Comparison of ENCODE assay signal across 1 fruit fly cellular context in the genomic region with DNA sequence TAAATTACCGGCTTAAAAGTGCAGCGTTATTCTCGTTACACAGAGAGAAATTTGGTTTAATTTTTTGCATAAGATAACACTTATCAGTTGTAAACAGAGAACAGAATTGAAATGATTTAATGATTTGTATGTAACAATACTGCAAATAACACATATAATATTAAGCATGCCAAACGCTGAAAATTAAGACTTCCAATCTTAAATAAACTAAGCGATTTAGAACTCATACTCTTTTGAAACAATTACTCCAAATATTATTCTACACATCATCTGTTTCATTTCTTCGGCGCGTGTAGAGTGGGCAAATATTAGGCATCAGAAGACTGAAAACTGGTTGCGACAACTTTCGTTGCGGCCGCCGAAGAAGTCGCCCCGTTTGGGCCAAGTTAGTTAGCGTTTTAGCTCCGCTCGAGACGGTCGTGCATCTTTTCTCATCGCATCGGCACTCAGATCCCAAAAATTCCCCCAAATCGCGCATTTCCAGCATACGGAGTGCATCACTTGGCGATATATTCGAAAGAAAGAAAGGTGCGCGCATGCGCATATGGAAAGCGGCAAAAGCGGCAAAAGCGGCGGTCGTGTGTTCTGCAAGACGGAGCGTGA.
A peak's percentile ranks its signal among the peaks of the same experiment; 100 is the strongest.
TF ChIP-seq lines count a peak whose summit lies in the region.

TSS of gene CG1632 (plus strand) at position 387 of the 603 bp plus-strand sequence.

TF ChIP-seq in whole organism, embryonic, 481 proteins besides CTCF, POLR2A, EP300 and RAD21 (continued from another document and continues in another):
- no peak for TF ChIP-seq Nf-YA (GFP tag; IDR thresholded peaks at IDR 0.05; lab: Robert Waterston, UW)
- no peak for TF ChIP-seq Hr3 (GFP tag; optimal IDR thresholded peaks at IDR 0.05; lab: Kevin White, UChicago)
- no peak for TF ChIP-seq CG14667 (GFP tag; IDR thresholded peaks at IDR 0.05; lab: Robert Waterston, UW)
- no peak for TF ChIP-seq Sox102F (GFP tag; optimal IDR thresholded peaks at IDR 0.05; lab: Kevin White, UChicago)
- no peak for TF ChIP-seq CG7928 (GFP tag; optimal IDR thresholded peaks at IDR 0.05; lab: Kevin White, UChicago)
- no peak for TF ChIP-seq fu2 (GFP tag; optimal IDR thresholded peaks at IDR 0.05; lab: Kevin White, UChicago)
- TF ChIP-seq ATbp (GFP tag; optimal IDR thresholded peaks at IDR 0.05; lab: Kevin White, UChicago), result no peak
- peak; percentile 3 for TF ChIP-seq CG15601 (tag; optimal IDR thresholded peaks at IDR 0.05; lab: Kevin White, UChicago)
- no peak for TF ChIP-seq kah (GFP tag; optimal IDR thresholded peaks at IDR 0.05; lab: Kevin White, UChicago)
- TF ChIP-seq Sox100B (GFP tag; optimal IDR thresholded peaks at IDR 0.05; lab: Kevin White, UChicago), result no peak
- no peak for TF ChIP-seq onecut (GFP tag; IDR thresholded peaks at IDR 0.05; lab: Robert Waterston, UW)
- TF ChIP-seq CG15269 (tag; optimal IDR thresholded peaks at IDR 0.05; lab: Kevin White, UChicago), result peak; percentile 21
- TF ChIP-seq tx (GFP tag; optimal IDR thresholded peaks at IDR 0.05; lab: Kevin White, UChicago), result no peak
- TF ChIP-seq HLHmδ (GFP tag; optimal IDR thresholded peaks at IDR 0.05; lab: Kevin White, UChicago), result no peak
- peak; percentile 28 for TF ChIP-seq CG4424 (GFP tag; optimal IDR thresholded peaks at IDR 0.05; lab: Kevin White, UChicago)
- no peak for TF ChIP-seq CG4282 (GFP tag; optimal IDR thresholded peaks at IDR 0.05; lab: Kevin White, UChicago)
- TF ChIP-seq Chrac-16 (GFP tag; optimal IDR thresholded peaks at IDR 0.05; lab: Kevin White, UChicago), result no peak
- no peak for TF ChIP-seq z (GFP tag; IDR thresholded peaks at IDR 0.05; lab: Robert Waterston, UW)
- no peak for TF ChIP-seq CG1792 (GFP tag; optimal IDR thresholded peaks at IDR 0.05; lab: Kevin White, UChicago)
- TF ChIP-seq trh (GFP tag; optimal IDR thresholded peaks at IDR 0.05; lab: Kevin White, UChicago), result no peak
- TF ChIP-seq usp (GFP tag; optimal IDR thresholded peaks at IDR 0.05; lab: Kevin White, UChicago), result no peak
- no peak for TF ChIP-seq eve (GFP tag; optimal IDR thresholded peaks at IDR 0.05; lab: Kevin White, UChicago)
- TF ChIP-seq CG33213 (GFP tag; optimal IDR thresholded peaks at IDR 0.05; lab: Kevin White, UChicago), result no peak
- no peak for TF ChIP-seq CG13123 (GFP tag; optimal IDR thresholded peaks at IDR 0.05; lab: Kevin White, UChicago)
- no peak for TF ChIP-seq Hmr (GFP tag; optimal IDR thresholded peaks at IDR 0.05; lab: Kevin White, UChicago)
- TF ChIP-seq Deaf1 (tag; optimal IDR thresholded peaks at IDR 0.05; lab: Kevin White, UChicago), result peak; percentile 4
- no peak for TF ChIP-seq cato (GFP tag; optimal IDR thresholded peaks at IDR 0.05; lab: Kevin White, UChicago; ENCODE audit: borderline replicate concordance)
- TF ChIP-seq CG30431 (GFP tag; optimal IDR thresholded peaks at IDR 0.05; lab: Kevin White, UChicago), result no peak
- TF ChIP-seq Dref (GFP tag; IDR thresholded peaks at IDR 0.05; lab: Robert Waterston, UW), result no peak
- TF ChIP-seq esg (GFP tag; conservative IDR thresholded peaks at IDR 0.05; lab: Robert Waterston, UW), result no peak
- no peak for TF ChIP-seq slbo (GFP tag; IDR thresholded peaks at IDR 0.05; lab: Robert Waterston, UW)
- TF ChIP-seq CG11504 (tag; optimal IDR thresholded peaks at IDR 0.05; lab: Kevin White, UChicago), result peak; percentile 30
- no peak for TF ChIP-seq CG11696 (GFP tag; IDR thresholded peaks at IDR 0.05; lab: Robert Waterston, UW)
- TF ChIP-seq CG18599 (GFP tag; optimal IDR thresholded peaks at IDR 0.05; lab: Kevin White, UChicago), result no peak
- TF ChIP-seq Max (GFP tag; optimal IDR thresholded peaks at IDR 0.05; lab: Kevin White, UChicago), result no peak
- TF ChIP-seq chif (GFP tag; optimal IDR thresholded peaks at IDR 0.05; lab: Kevin White, UChicago), result peak in 1 of 2 experiments; percentile 7
- TF ChIP-seq oc (tag; optimal IDR thresholded peaks at IDR 0.05; lab: Kevin White, UChicago), result no peak
- peak; percentile 9 for TF ChIP-seq gcm (GFP tag; optimal IDR thresholded peaks at IDR 0.05; lab: Kevin White, UChicago)
- TF ChIP-seq CG10321 (GFP tag; IDR thresholded peaks at IDR 0.05; lab: Robert Waterston, UW), result no peak
- TF ChIP-seq CG18476 (GFP tag; optimal IDR thresholded peaks at IDR 0.05; lab: Kevin White, UChicago), result no peak
- no peak for TF ChIP-seq Hr78 (GFP tag; optimal IDR thresholded peaks at IDR 0.05; lab: Kevin White, UChicago)
- no peak for TF ChIP-seq GATAe (GFP tag; conservative IDR thresholded peaks at IDR 0.05; lab: Robert Waterston, UW)
- no peak for TF ChIP-seq Hand (GFP tag; optimal IDR thresholded peaks at IDR 0.05; lab: Kevin White, UChicago)
- TF ChIP-seq CG15479 (GFP tag; optimal IDR thresholded peaks at IDR 0.05; lab: Kevin White, UChicago), result no peak
- TF ChIP-seq Dbx (GFP tag; IDR thresholded peaks at IDR 0.05; lab: Robert Waterston, UW), result no peak
- TF ChIP-seq Sin3A (optimal IDR thresholded peaks at IDR 0.05; lab: Kevin White, UChicago), result no peak
- TF ChIP-seq CG14965 (GFP tag; optimal IDR thresholded peaks at IDR 0.05; lab: Kevin White, UChicago; ENCODE audit: borderline replicate concordance), result no peak
- TF ChIP-seq CG9215 (GFP tag; IDR thresholded peaks at IDR 0.05; lab: Robert Waterston, UW), result no peak
- TF ChIP-seq CG12299 (tag; optimal IDR thresholded peaks at IDR 0.05; lab: Kevin White, UChicago), result no peak
- no peak for TF ChIP-seq wdn (GFP tag; IDR thresholded peaks at IDR 0.05; lab: Robert Waterston, UW)
- TF ChIP-seq CG17802 (tag; optimal IDR thresholded peaks at IDR 0.05; lab: Kevin White, UChicago), result no peak
- TF ChIP-seq Six4 (GFP tag; optimal IDR thresholded peaks at IDR 0.05; lab: Kevin White, UChicago), result no peak
- TF ChIP-seq Usf (GFP tag; optimal IDR thresholded peaks at IDR 0.05; lab: Kevin White, UChicago), result no peak
- TF ChIP-seq vnd (GFP tag; IDR thresholded peaks at IDR 0.05; lab: Robert Waterston, UW; ENCODE audit: partially characterized antibody), result no peak
- no peak for TF ChIP-seq CG9797 (GFP tag; optimal IDR thresholded peaks at IDR 0.05; lab: Kevin White, UChicago)
- no peak for TF ChIP-seq CG4617 (GFP tag; optimal IDR thresholded peaks at IDR 0.05; lab: Kevin White, UChicago; ENCODE audit: borderline replicate concordance)
- no peak for TF ChIP-seq Bdp1 (GFP tag; optimal IDR thresholded peaks at IDR 0.05; lab: Kevin White, UChicago)
- peak; percentile 22 for TF ChIP-seq CG17829 (tag; optimal IDR thresholded peaks at IDR 0.05; lab: Kevin White, UChicago)
- no peak for TF ChIP-seq grn (GFP tag; optimal IDR thresholded peaks at IDR 0.05; lab: Kevin White, UChicago)
- no peak for TF ChIP-seq Ada2b (GFP tag; IDR thresholded peaks at IDR 0.05; lab: Robert Waterston, UW)
- TF ChIP-seq cwo (GFP tag; optimal IDR thresholded peaks at IDR 0.05; lab: Kevin White, UChicago), result no peak
- peak; percentile 4 for TF ChIP-seq CG10209 (GFP tag; optimal IDR thresholded peaks at IDR 0.05; lab: Kevin White, UChicago)
- no peak for TF ChIP-seq Awh (GFP tag; IDR thresholded peaks at IDR 0.05; lab: Robert Waterston, UW)
- TF ChIP-seq unc-4 (GFP tag; IDR thresholded peaks at IDR 0.05; lab: Robert Waterston, UW; ENCODE audit: partially characterized antibody), result no peak
- no peak for TF ChIP-seq CG11560 (tag; IDR thresholded peaks at IDR 0.05; lab: Robert Waterston, UW)
- no peak for TF ChIP-seq shn (GFP tag; optimal IDR thresholded peaks at IDR 0.05; lab: Kevin White, UChicago)
- peak; percentile 20 for TF ChIP-seq Med (GFP tag; lab: Kevin White, UChicago)
- TF ChIP-seq zf30C (GFP tag; optimal IDR thresholded peaks at IDR 0.05; lab: Kevin White, UChicago), result peak; percentile 36
- peak; percentile 29 for TF ChIP-seq CG30403 (GFP tag; optimal IDR thresholded peaks at IDR 0.05; lab: Kevin White, UChicago)
- no peak for TF ChIP-seq CG17568 (GFP tag; optimal IDR thresholded peaks at IDR 0.05; lab: Kevin White, UChicago)
- TF ChIP-seq TFAM (GFP tag; optimal IDR thresholded peaks at IDR 0.05; lab: Kevin White, UChicago), result no peak
- TF ChIP-seq CG3407 (GFP tag; optimal IDR thresholded peaks at IDR 0.05; lab: Kevin White, UChicago), result peak; percentile 27
- peak; percentile 19; the same call in 1 of the 2 replicates for TF ChIP-seq CG31441 (GFP tag; IDR thresholded peaks at IDR 0.05; lab: Robert Waterston, UW)
- TF ChIP-seq CG6765 (GFP tag; optimal IDR thresholded peaks at IDR 0.05; lab: Kevin White, UChicago), result no peak
- TF ChIP-seq CoRest (tag; optimal IDR thresholded peaks at IDR 0.05; lab: Kevin White, UChicago), result peak; percentile 21
- peak; percentile 48 for TF ChIP-seq CG2678 (tag; optimal IDR thresholded peaks at IDR 0.05; lab: Kevin White, UChicago)
- no peak for TF ChIP-seq CG31365 (tag; optimal IDR thresholded peaks at IDR 0.05; lab: Kevin White, UChicago)
- no peak for TF ChIP-seq CG6689 (GFP tag; IDR thresholded peaks at IDR 0.05; lab: Robert Waterston, UW)
- no peak for TF ChIP-seq crol (GFP tag; IDR thresholded peaks at IDR 0.05; lab: Robert Waterston, UW)
- TF ChIP-seq CG8290 (GFP tag; optimal IDR thresholded peaks at IDR 0.05; lab: Kevin White, UChicago), result no peak
- TF ChIP-seq CG8290 (tag; optimal IDR thresholded peaks at IDR 0.05; lab: Kevin White, UChicago), result no peak
- peak; percentile 44; the same call in 1 of the 3 replicates for TF ChIP-seq CG17361 (GFP tag; IDR thresholded peaks at IDR 0.05; lab: Robert Waterston, UW)
- no peak for TF ChIP-seq odd (GFP tag; optimal IDR thresholded peaks at IDR 0.05; lab: Kevin White, UChicago)
- no peak for TF ChIP-seq bab2 (GFP tag; optimal IDR thresholded peaks at IDR 0.05; lab: Kevin White, UChicago)
- no peak for TF ChIP-seq CG42726 (GFP tag; IDR thresholded peaks at IDR 0.05; lab: Robert Waterston, UW; ENCODE audit: partially characterized antibody)
- TF ChIP-seq ci (GFP tag; IDR thresholded peaks at IDR 0.05; lab: Robert Waterston, UW), result 0 out of 3 replicates have a peak, but pooled peaks have one; percentile 18
- peak; percentile 24 for TF ChIP-seq CG12391 (tag; optimal IDR thresholded peaks at IDR 0.05; lab: Kevin White, UChicago)
- TF ChIP-seq CG7745 (tag; optimal IDR thresholded peaks at IDR 0.05; lab: Kevin White, UChicago), result no peak
- TF ChIP-seq CG6813 (GFP tag; optimal IDR thresholded peaks at IDR 0.05; lab: Kevin White, UChicago), result no peak
- TF ChIP-seq CG13424 (tag; optimal IDR thresholded peaks at IDR 0.05; lab: Kevin White, UChicago), result peak; percentile 50
- TF ChIP-seq CG12155 (GFP tag; optimal IDR thresholded peaks at IDR 0.05; lab: Kevin White, UChicago), result no peak
- TF ChIP-seq pnt (GFP tag; optimal IDR thresholded peaks at IDR 0.05; lab: Kevin White, UChicago), result no peak
- peak in 1 of 3 experiments; percentile 22 for TF ChIP-seq lola (GFP tag; optimal IDR thresholded peaks at IDR 0.05; lab: Kevin White, UChicago)
- no peak for TF ChIP-seq NFAT (GFP tag; IDR thresholded peaks at IDR 0.05; lab: Robert Waterston, UW)
- no peak for TF ChIP-seq ase (GFP tag; IDR thresholded peaks at IDR 0.05; lab: Robert Waterston, UW)
- no peak for TF ChIP-seq CG31224 (GFP tag; IDR thresholded peaks at IDR 0.05; lab: Robert Waterston, UW)
- TF ChIP-seq org-1 (GFP tag; optimal IDR thresholded peaks at IDR 0.05; lab: Kevin White, UChicago), result no peak
- TF ChIP-seq ro (GFP tag; IDR thresholded peaks at IDR 0.05; lab: Robert Waterston, UW), result no peak
- no peak for TF ChIP-seq CG14014 (GFP tag; IDR thresholded peaks at IDR 0.05; lab: Robert Waterston, UW)
- TF ChIP-seq MBD-R2 (GFP tag; IDR thresholded peaks at IDR 0.05; lab: Robert Waterston, UW), result no peak
- TF ChIP-seq D (optimal IDR thresholded peaks at IDR 0.05; lab: Kevin White, UChicago), result no peak
- TF ChIP-seq D (GFP tag; optimal IDR thresholded peaks at IDR 0.05; lab: Kevin White, UChicago), result no peak
- TF ChIP-seq zfh1 (GFP tag; IDR thresholded peaks at IDR 0.05; lab: Robert Waterston, UW), result no peak
- TF ChIP-seq CG2889 (GFP tag; IDR thresholded peaks at IDR 0.05; lab: Robert Waterston, UW), result no peak
- peak; percentile 50 for TF ChIP-seq gem (tag; optimal IDR thresholded peaks at IDR 0.05; lab: Kevin White, UChicago)
- peak; percentile 90 for TF ChIP-seq sens (GFP tag; lab: Kevin White, UChicago)
- TF ChIP-seq tin (GFP tag; optimal IDR thresholded peaks at IDR 0.05; lab: Kevin White, UChicago), result peak; percentile 17
- TF ChIP-seq Mad (GFP tag; optimal IDR thresholded peaks at IDR 0.05; lab: Kevin White, UChicago), result no peak
- TF ChIP-seq CG8944 (GFP tag; optimal IDR thresholded peaks at IDR 0.05; lab: Kevin White, UChicago), result no peak
- TF ChIP-seq CG11695 (GFP tag; IDR thresholded peaks at IDR 0.05; lab: Robert Waterston, UW), result no peak
- no peak for TF ChIP-seq CG32532 (GFP tag; IDR thresholded peaks at IDR 0.05; lab: Robert Waterston, UW)
- no peak for TF ChIP-seq CG7786 (GFP tag; optimal IDR thresholded peaks at IDR 0.05; lab: Kevin White, UChicago)
- TF ChIP-seq pita (GFP tag; optimal IDR thresholded peaks at IDR 0.05; lab: Kevin White, UChicago), result no peak
- TF ChIP-seq jigr1 (GFP tag; IDR thresholded peaks at IDR 0.05; lab: Robert Waterston, UW), result no peak
- no peak for TF ChIP-seq seq (GFP tag; IDR thresholded peaks at IDR 0.05; lab: Robert Waterston, UW)
- no peak for TF ChIP-seq slou (GFP tag; optimal IDR thresholded peaks at IDR 0.05; lab: Kevin White, UChicago)
- TF ChIP-seq Dip3 (GFP tag; optimal IDR thresholded peaks at IDR 0.05; lab: Kevin White, UChicago), result no peak
- no peak for TF ChIP-seq CG10543 (GFP tag; optimal IDR thresholded peaks at IDR 0.05; lab: Kevin White, UChicago)
- TF ChIP-seq CG5245 (GFP tag; optimal IDR thresholded peaks at IDR 0.05; lab: Kevin White, UChicago), result no peak
- no peak for TF ChIP-seq ind (GFP tag; optimal IDR thresholded peaks at IDR 0.05; lab: Kevin White, UChicago)
- TF ChIP-seq BtbVII (GFP tag; optimal IDR thresholded peaks at IDR 0.05; lab: Kevin White, UChicago), result no peak
- no peak for TF ChIP-seq CkIIα-i1 (GFP tag; IDR thresholded peaks at IDR 0.05; lab: Robert Waterston, UW)
- TF ChIP-seq Jarid2 (GFP tag; optimal IDR thresholded peaks at IDR 0.05; lab: Kevin White, UChicago), result peak; percentile 43
- no peak for TF ChIP-seq ERR (GFP tag; optimal IDR thresholded peaks at IDR 0.05; lab: Kevin White, UChicago)
- TF ChIP-seq Hr51 (GFP tag; optimal IDR thresholded peaks at IDR 0.05; lab: Kevin White, UChicago), result peak in 1 of 2 experiments; percentile 28
- peak; percentile 36 for TF ChIP-seq Blimp-1 (GFP tag; optimal IDR thresholded peaks at IDR 0.05; lab: Kevin White, UChicago)
- TF ChIP-seq CG10959 (GFP tag; IDR thresholded peaks at IDR 0.05; lab: Robert Waterston, UW), result no peak
- no peak for TF ChIP-seq knrl (GFP tag; IDR thresholded peaks at IDR 0.05; lab: Robert Waterston, UW; ENCODE audit: partially characterized antibody)
- TF ChIP-seq sr (GFP tag; IDR thresholded peaks at IDR 0.05; lab: Robert Waterston, UW), result 0 out of 3 replicates have a peak, but pooled peaks have one; percentile 22
- peak; percentile 26 for TF ChIP-seq trem (tag; optimal IDR thresholded peaks at IDR 0.05; lab: Kevin White, UChicago)
